Fruit fly (Drosophila melanogaster): ENCODE measurements around the gene Septin4.

Gene Septin4

DNA sequence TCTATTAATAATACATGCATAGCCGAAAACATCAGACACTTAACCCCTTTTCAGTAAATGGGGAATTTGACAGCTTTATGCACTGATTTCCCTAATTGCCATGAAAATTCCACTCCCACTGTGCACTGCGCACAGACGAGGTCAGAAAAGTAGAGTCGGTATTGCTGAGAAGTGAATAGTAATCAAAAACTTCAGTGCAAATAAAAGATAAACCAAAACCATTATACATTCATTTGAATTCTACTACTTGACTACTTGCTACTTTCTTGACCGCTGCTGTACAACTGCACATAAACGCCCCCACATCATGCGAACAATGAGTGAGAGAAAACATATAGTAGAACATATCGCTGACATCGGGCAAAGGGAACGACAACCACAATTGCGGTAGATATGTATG lies 3.5 kb downstream of the Septin4 start (continued):
- peak; percentile 97 for TF ChIP-seq ci (GFP tag; IDR thresholded peaks at IDR 0.05)
- TF ChIP-seq Med (GFP tag), result peak; percentile 98
- no peak for TF ChIP-seq HLHmδ (GFP tag; optimal IDR thresholded peaks at IDR 0.05)
- no peak for TF ChIP-seq zf30C (GFP tag; optimal IDR thresholded peaks at IDR 0.05)
- peak; percentile 88 for TF ChIP-seq gem (tag; optimal IDR thresholded peaks at IDR 0.05)
- peak; percentile 1 for TF ChIP-seq Nf-YC (tag; optimal IDR thresholded peaks at IDR 0.05)
- peak; percentile 84 for TF ChIP-seq CG2889 (GFP tag; IDR thresholded peaks at IDR 0.05)
- peak; percentile 32 for TF ChIP-seq vfl (GFP tag; optimal IDR thresholded peaks at IDR 0.05)
- TF ChIP-seq ranshi (GFP tag; IDR thresholded peaks at IDR 0.05), result peak; percentile 87
- TF ChIP-seq lmd (GFP tag; IDR thresholded peaks at IDR 0.05), result peak; percentile 83
- peak; percentile 72 for TF ChIP-seq CG13775 (GFP tag; optimal IDR thresholded peaks at IDR 0.05)
- no peak for TF ChIP-seq CG7745 (tag; optimal IDR thresholded peaks at IDR 0.05)
- TF ChIP-seq Eip74EF (GFP tag; optimal IDR thresholded peaks at IDR 0.05), result peak in 1 of 2 experiments; percentile 84
- TF ChIP-seq gt (GFP tag; IDR thresholded peaks at IDR 0.05), result peak; percentile 24; the same call in 1 of the 2 replicates
- peak; percentile 55 for TF ChIP-seq CG15011 (GFP tag; optimal IDR thresholded peaks at IDR 0.05)
- TF ChIP-seq CG4854 (GFP tag; optimal IDR thresholded peaks at IDR 0.05), result peak; percentile 70
- peak; percentile 87 for TF ChIP-seq E2f1 (GFP tag; IDR thresholded peaks at IDR 0.05)
- peak; percentile 91 for TF ChIP-seq Antp (GFP tag; optimal IDR thresholded peaks at IDR 0.05)
- TF ChIP-seq CG11456 (GFP tag; IDR thresholded peaks at IDR 0.05), result peak; percentile 83
- peak; percentile 74 for TF ChIP-seq CG8089 (GFP tag; optimal IDR thresholded peaks at IDR 0.05)
- peak; percentile 52 for TF ChIP-seq crol (GFP tag; IDR thresholded peaks at IDR 0.05)
- TF ChIP-seq ttk (GFP tag; IDR thresholded peaks at IDR 0.05), result peak; percentile 90
- TF ChIP-seq CG10147 (GFP tag; optimal IDR thresholded peaks at IDR 0.05), result peak; percentile 67
- peak; percentile 82 for TF ChIP-seq PHDP (tag; optimal IDR thresholded peaks at IDR 0.05)
- TF ChIP-seq run (tag; optimal IDR thresholded peaks at IDR 0.05), result peak; percentile 65
- TF ChIP-seq CG6683 (GFP tag; optimal IDR thresholded peaks at IDR 0.05), result peak; percentile 25
- TF ChIP-seq CG3163 (GFP tag; optimal IDR thresholded peaks at IDR 0.05), result peak; percentile 52
- peak; percentile 84 for TF ChIP-seq onecut (GFP tag; IDR thresholded peaks at IDR 0.05)
- peak; percentile 85 for TF ChIP-seq NC2β (GFP tag; optimal IDR thresholded peaks at IDR 0.05)
- TF ChIP-seq z (GFP tag; IDR thresholded peaks at IDR 0.05), result peak; percentile 69; the same call in 2 of the 3 replicates
- TF ChIP-seq CG2875 (GFP tag; optimal IDR thresholded peaks at IDR 0.05), result peak; percentile 87
- peak; percentile 85 for TF ChIP-seq CG32532 (GFP tag; IDR thresholded peaks at IDR 0.05)
- peak; percentile 84 for TF ChIP-seq seq (GFP tag; IDR thresholded peaks at IDR 0.05)
- TF ChIP-seq tll (GFP tag; optimal IDR thresholded peaks at IDR 0.05), result no peak
- peak; percentile 50 for TF ChIP-seq CG10565 (GFP tag; optimal IDR thresholded peaks at IDR 0.05)
- peak; percentile 85 for TF ChIP-seq tin (GFP tag; optimal IDR thresholded peaks at IDR 0.05)
- TF ChIP-seq CG31365 (tag; optimal IDR thresholded peaks at IDR 0.05), result peak; percentile 61
- peak; percentile 9 for TF ChIP-seq grn (GFP tag; optimal IDR thresholded peaks at IDR 0.05)
- peak; percentile 63 for TF ChIP-seq al (GFP tag; IDR thresholded peaks at IDR 0.05)
- no peak for TF ChIP-seq Tbp (GFP tag; optimal IDR thresholded peaks at IDR 0.05)
- peak; percentile 93 for TF ChIP-seq sens-2 (GFP tag; IDR thresholded peaks at IDR 0.05)
- TF ChIP-seq tna (GFP tag; IDR thresholded peaks at IDR 0.05; ENCODE audit: partially characterized antibody), result no peak
- no peak for TF ChIP-seq Hand (GFP tag; optimal IDR thresholded peaks at IDR 0.05)
- no peak for TF ChIP-seq CG15479 (GFP tag; optimal IDR thresholded peaks at IDR 0.05)
- TF ChIP-seq CG10979 (tag; optimal IDR thresholded peaks at IDR 0.05), result peak; percentile 87
- peak; percentile 89 for TF ChIP-seq Rx (GFP tag; IDR thresholded peaks at IDR 0.05)
- TF ChIP-seq kni (GFP tag; optimal IDR thresholded peaks at IDR 0.05), result peak; percentile 11
- peak; percentile 75 for TF ChIP-seq CG10959 (GFP tag; IDR thresholded peaks at IDR 0.05)
- TF ChIP-seq pfk (GFP tag; optimal IDR thresholded peaks at IDR 0.05), result no peak
- peak; percentile 48 for TF ChIP-seq sima (GFP tag; optimal IDR thresholded peaks at IDR 0.05)
- peak; percentile 81 for TF ChIP-seq btn (GFP tag; optimal IDR thresholded peaks at IDR 0.05)

All from whole organism, embryonic.